Fruit fly (Drosophila melanogaster): Measurements from ENCODE around the gene CG17294.

dm6 chr2L:8424090-8424470 is 47.2 kb downstream of the CG17294 start:
- no peak for TF ChIP-seq odd (GFP tag; optimal IDR thresholded peaks at IDR 0.05)
- TF ChIP-seq CG6175 (GFP tag; IDR thresholded peaks at IDR 0.05): no peak
- TF ChIP-seq CG11093 (GFP tag; IDR thresholded peaks at IDR 0.05): no peak
- no peak for TF ChIP-seq psq (GFP tag; optimal IDR thresholded peaks at IDR 0.05)
- no peak for TF ChIP-seq usp (GFP tag; optimal IDR thresholded peaks at IDR 0.05)
- TF ChIP-seq stc (GFP tag; IDR thresholded peaks at IDR 0.05): no peak
- no peak for TF ChIP-seq NC2α (GFP tag; optimal IDR thresholded peaks at IDR 0.05)
- TF ChIP-seq Hey (tag; optimal IDR thresholded peaks at IDR 0.05): no peak
- no peak for TF ChIP-seq ATbp (GFP tag; optimal IDR thresholded peaks at IDR 0.05)
- no peak for TF ChIP-seq Antp (GFP tag; optimal IDR thresholded peaks at IDR 0.05)
- TF ChIP-seq CG18476 (GFP tag; optimal IDR thresholded peaks at IDR 0.05): no peak
- TF ChIP-seq Hsf (GFP tag; optimal IDR thresholded peaks at IDR 0.05): no peak
- no peak for TF ChIP-seq CG12942 (GFP tag; optimal IDR thresholded peaks at IDR 0.05)
- no peak for TF ChIP-seq Hr3 (GFP tag; optimal IDR thresholded peaks at IDR 0.05)
